Fruit fly (Drosophila melanogaster) whole organism, pupa: ENCODE data around the gene cactin.

ENCODE experiments used
- CG10348 ChIP-seq: fragments of 200-800 bp; sonication (Bioruptor generic); IDR thresholded peaks from 2 replicates; pipeline ENCODE4 v1.3.6; 2022; ENCODE audit warnings: missing biosample characterization, missing genetic modification characterization
- CG12605 ChIP-seq: fragments of 200-800 bp; sonication (Bioruptor generic); IDR thresholded peaks from 2 replicates; pipeline ENCODE4 v1.3.6; 2022; ENCODE audit warnings: missing biosample characterization, missing genetic modification characterization
- CG13204 ChIP-seq: fragments of 200-800 bp; sonication (Bioruptor generic); optimal IDR thresholded peaks from 2 replicates; lab custom pipeline; 2018; ENCODE audit warnings: missing biosample characterization, mild to moderate bottlenecking, missing genetic modification characterization, moderate library complexity
- CG14655 ChIP-seq: fragments of 200-800 bp; sonication (Bioruptor generic); optimal IDR thresholded peaks from 3 replicates; lab custom pipeline; 2017; ENCODE audit warnings: mild to moderate bottlenecking, missing biosample characterization, missing genetic modification reagents, missing genetic modification characterization
- CG15710 ChIP-seq: fragments of 200-800 bp; sonication (Bioruptor generic); optimal IDR thresholded peaks from 2 replicates; lab custom pipeline; 2018; ENCODE audit warnings: missing biosample characterization, mild to moderate bottlenecking, missing genetic modification characterization, moderate library complexity
- CG17806 ChIP-seq: fragments of 200-800 bp; sonication (Bioruptor generic); optimal IDR thresholded peaks from 2 replicates; lab custom pipeline; 2018; ENCODE audit warnings: missing biosample characterization, mild to moderate bottlenecking, missing genetic modification characterization, moderate library complexity
- CG32121 ChIP-seq: fragments of 200-800 bp; sonication (Bioruptor generic); IDR thresholded peaks from 2 replicates; pipeline ENCODE4 v1.3.6; 2022; ENCODE audit warnings: missing biosample characterization, missing genetic modification characterization
- CG34367 ChIP-seq: fragments of 200-800 bp; sonication (Bioruptor generic); optimal IDR thresholded peaks from 2 replicates; lab custom pipeline; 2018; ENCODE audit warnings: missing biosample characterization, mild to moderate bottlenecking, missing genetic modification characterization
- CG4496 ChIP-seq: fragments of 200-800 bp; sonication (Bioruptor generic); IDR thresholded peaks from 3 replicates; pipeline ENCODE4 v1.3.6; 2022; ENCODE audit warnings: missing biosample characterization, missing genetic modification characterization
- CG8159 ChIP-seq: fragments of 200-800 bp; sonication (Bioruptor generic); optimal IDR thresholded peaks from 3 replicates; lab custom pipeline; 2018; ENCODE audit warnings: missing biosample characterization, mild to moderate bottlenecking, missing genetic modification characterization, moderate library complexity
- CG8301 ChIP-seq: fragments of 200-800 bp; sonication (Bioruptor generic); optimal IDR thresholded peaks from 2 replicates; lab custom pipeline; 2018; ENCODE audit warnings: missing biosample characterization, mild to moderate bottlenecking, missing genetic modification characterization
- CG9948 ChIP-seq: fragments of 200-800 bp; sonication (Bioruptor generic); optimal IDR thresholded peaks from 2 replicates; lab custom pipeline; 2018; ENCODE audit warnings: missing biosample characterization, mild to moderate bottlenecking, missing genetic modification characterization, moderate library complexity
- D1 ChIP-seq: fragments of 200-800 bp; sonication (Bioruptor generic); optimal IDR thresholded peaks from 2 replicates; lab custom pipeline; 2018; ENCODE audit warnings: missing biosample characterization, mild to moderate bottlenecking, missing genetic modification characterization, moderate library complexity
- EcR ChIP-seq: fragments of 200-800 bp; sonication (Bioruptor generic); optimal IDR thresholded peaks from 3 replicates; lab custom pipeline; 2019; ENCODE audit warnings: missing biosample characterization, missing genetic modification characterization, mild to moderate bottlenecking, moderate library complexity, missing genetic modification reagents
- Ets98B ChIP-seq: fragments of 200-800 bp; sonication (Bioruptor generic); IDR thresholded peaks from 2 replicates; pipeline ENCODE4 v1.3.6; 2022; ENCODE audit warnings: missing biosample characterization, missing genetic modification characterization
- Pif1A ChIP-seq: fragments of 200-800 bp; sonication (Bioruptor generic); optimal IDR thresholded peaks from 3 replicates; lab custom pipeline; 2016; ENCODE audit warnings: missing biosample characterization, missing genetic modification characterization
- Pif1B ChIP-seq: fragments of 200-800 bp; sonication (Bioruptor generic); optimal IDR thresholded peaks from 3 replicates; lab custom pipeline; 2016; ENCODE audit warnings: missing biosample characterization, missing genetic modification characterization
- Snoo ChIP-seq: fragments of 200-800 bp; sonication (Bioruptor generic); optimal IDR thresholded peaks from 3 replicates; lab custom pipeline; 2017; ENCODE audit warnings: missing biosample characterization, mild to moderate bottlenecking, missing genetic modification characterization, inconsistent platforms
- fd96Ca ChIP-seq: fragments of 200-800 bp; sonication (Bioruptor generic); IDR thresholded peaks from 3 replicates; pipeline ENCODE4 v1.3.6; 2022; ENCODE audit warnings: missing biosample characterization, missing genetic modification characterization
- gl ChIP-seq: fragments of 200-800 bp; sonication (Bioruptor generic); optimal IDR thresholded peaks from 2 replicates; lab custom pipeline; 2018; ENCODE audit warnings: missing biosample characterization, mild to moderate bottlenecking, missing genetic modification characterization
- rn ChIP-seq: fragments of 200-800 bp; sonication (Bioruptor generic); IDR thresholded peaks from 2 replicates; pipeline ENCODE4 v1.3.6; 2022; ENCODE audit warnings: missing biosample characterization, missing genetic modification characterization

cactin gene

dm6 chrX:20423747-20424165 is at the start of gene cactin, which contains the start of gene Pp4-19C:
Gene cactin (plus strand): TSS chrX:20424069.
Gene Pp4-19C (minus strand): TSS chrX:20424002.
- no peak for TF ChIP-seq CG32121 (GFP tag; lab: Robert Waterston, UW)
- no peak for TF ChIP-seq CG34367 (tag; lab: Kevin White, UChicago)
- no peak for TF ChIP-seq CG13204 (GFP tag; lab: Kevin White, UChicago)
- no peak for TF ChIP-seq CG12605
- no peak for TF ChIP-seq fd96Ca (GFP tag; lab: Robert Waterston, UW)
- peak; percentile 10 for TF ChIP-seq CG15710 (tag; lab: Kevin White, UChicago)
- TF ChIP-seq CG10348 (GFP tag; lab: Robert Waterston, UW): no peak
- TF ChIP-seq Ets98B: peak; percentile 17; the same call in 1 of the 2 replicates
- no peak for TF ChIP-seq Snoo
- no peak for TF ChIP-seq CG8159 (tag; lab: Kevin White, UChicago)
- TF ChIP-seq EcR (GFP tag; lab: Kevin White, UChicago): no peak
- 0 out of 3 replicates have a peak, but pooled peaks have one; percentile 44 for TF ChIP-seq CG4496
- TF ChIP-seq Pif1A (GFP tag; lab: Kevin White, UChicago): no peak
- no peak for TF ChIP-seq Pif1B (GFP tag; lab: Kevin White, UChicago)
- TF ChIP-seq CG9948 (tag; lab: Kevin White, UChicago): no peak
- TF ChIP-seq CG8301 (tag; lab: Kevin White, UChicago): no peak
- no peak for TF ChIP-seq CG17806 (tag; lab: Kevin White, UChicago)
- TF ChIP-seq rn: no peak
- TF ChIP-seq, all 21 proteins: peak for 3

- no peak for TF ChIP-seq rn
- TF ChIP-seq fd96Ca (GFP tag; lab: Robert Waterston, UW): no peak
- TF ChIP-seq CG8301 (tag; lab: Kevin White, UChicago): no peak
- TF ChIP-seq EcR (GFP tag; lab: Kevin White, UChicago): no peak
- no peak for TF ChIP-seq Snoo
- TF ChIP-seq CG12605: no peak
- TF ChIP-seq CG15710 (tag; lab: Kevin White, UChicago): no peak
- TF ChIP-seq CG9948 (tag; lab: Kevin White, UChicago): no peak
- no peak for TF ChIP-seq gl
- TF ChIP-seq CG13204 (GFP tag; lab: Kevin White, UChicago): no peak
- no peak for TF ChIP-seq CG14655 (GFP tag; lab: Kevin White, UChicago)
- TF ChIP-seq CG34367 (tag; lab: Kevin White, UChicago): no peak
- TF ChIP-seq CG4496: no peak
- TF ChIP-seq CG10348 (GFP tag; lab: Robert Waterston, UW): no peak
- TF ChIP-seq Ets98B: no peak
- TF ChIP-seq CG17806 (tag; lab: Kevin White, UChicago): no peak
- no peak for TF ChIP-seq CG32121 (GFP tag; lab: Robert Waterston, UW)
- TF ChIP-seq D1 (tag; lab: Kevin White, UChicago): no peak
- no peak for TF ChIP-seq Pif1B (GFP tag; lab: Kevin White, UChicago)
Measured at dm6 chrX:20376422-20376821, 47.4 kb upstream of the cactin start, which contains the start of gene CG12679. Gene CG12679 (minus strand): TSS chrX:20376522.

- TF ChIP-seq EcR (GFP tag; lab: Kevin White, UChicago) (no peak), rn (no peak), Ets98B (no peak), CG13204 (GFP tag; lab: Kevin White, UChicago) (no peak), CG32121 (GFP tag; lab: Robert Waterston, UW) (no peak), CG9948 (tag; lab: Kevin White, UChicago) (no peak), CG17806 (tag; lab: Kevin White, UChicago) (no peak), gl (no peak), CG14655 (GFP tag; lab: Kevin White, UChicago) (no peak), Snoo (no peak)
Measured at dm6 chrX:20385865-20386264, 38.0 kb upstream of the cactin start.

dm6 chrX:20389633-20390032 is 34.2 kb upstream of the cactin start:
- no peak for TF ChIP-seq rn
- TF ChIP-seq CG13204 (GFP tag; lab: Kevin White, UChicago): no peak
- TF ChIP-seq CG9948 (tag; lab: Kevin White, UChicago): no peak
- TF ChIP-seq, all 21 proteins: peak for 0

DNA sequence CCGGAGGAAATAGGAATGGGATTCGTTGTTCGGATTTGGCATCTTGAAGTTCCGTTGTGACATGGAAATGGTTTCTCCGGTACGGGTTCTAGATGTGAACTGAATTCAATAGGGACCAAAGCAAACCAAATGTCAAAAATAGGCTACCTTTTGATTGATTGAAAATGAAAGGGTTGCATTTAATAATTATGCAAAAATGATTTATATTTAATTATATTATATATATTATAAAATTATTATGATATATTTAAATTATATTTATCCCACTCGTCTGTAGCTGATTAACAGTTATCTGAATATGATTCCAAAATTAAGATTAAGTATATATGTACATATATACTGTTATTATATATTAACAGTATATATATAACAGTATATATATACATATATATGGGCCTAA is 33.2 kb upstream of the cactin start, which contains the start of gene jb:
jb (minus strand) TSS at position 101 of the 400 bp plus-strand sequence.
- TF ChIP-seq fd96Ca (GFP tag; lab: Robert Waterston, UW): no peak
- TF ChIP-seq CG10348 (GFP tag; lab: Robert Waterston, UW): no peak
- TF ChIP-seq CG17806 (tag; lab: Kevin White, UChicago): no peak
- no peak for TF ChIP-seq CG13204 (GFP tag; lab: Kevin White, UChicago)
- no peak for TF ChIP-seq CG8159 (tag; lab: Kevin White, UChicago)
- TF ChIP-seq gl: no peak
- TF ChIP-seq Snoo: no peak
- TF ChIP-seq CG14655 (GFP tag; lab: Kevin White, UChicago): no peak
- no peak for TF ChIP-seq CG12605
- TF ChIP-seq CG8301 (tag; lab: Kevin White, UChicago): no peak
- TF ChIP-seq rn: no peak
- TF ChIP-seq EcR (GFP tag; lab: Kevin White, UChicago): no peak
- no peak for TF ChIP-seq CG32121 (GFP tag; lab: Robert Waterston, UW)
- no peak for TF ChIP-seq CG34367 (tag; lab: Kevin White, UChicago)
- no peak for TF ChIP-seq CG15710 (tag; lab: Kevin White, UChicago)

DNA sequence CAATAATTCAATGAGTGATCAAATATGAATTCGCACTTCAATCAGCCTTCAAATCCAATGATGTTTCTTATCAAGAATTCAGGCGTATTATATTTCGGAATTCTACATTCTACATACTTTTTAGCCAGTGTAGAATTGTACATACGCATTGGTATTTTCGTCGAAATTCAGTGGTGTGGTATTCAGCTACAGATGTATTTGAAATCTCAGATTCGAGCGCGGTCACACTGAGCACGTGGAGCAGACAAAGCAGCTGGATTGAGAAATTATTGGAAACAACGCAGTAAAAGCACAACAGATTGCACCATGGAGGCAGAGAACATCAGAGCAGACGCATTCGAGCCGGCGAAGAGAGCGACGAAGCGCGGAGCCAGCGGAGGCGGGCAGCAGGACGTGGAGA is 32.6 kb upstream of the cactin start:
- TF ChIP-seq CG13204 (GFP tag; lab: Kevin White, UChicago) (no peak), rn (no peak), CG32121 (GFP tag; lab: Robert Waterston, UW) (no peak)
